Worm (Caenorhabditis elegans) whole organism, mixed stage, embryonic: Measurements from ENCODE around the gene cnc-2.

Source experiments
- elt-3 ChIP-seq: fragments of 150-350 bp; optimal IDR thresholded peaks from 2 replicates; lab custom pipeline; 2014; ENCODE audit warnings: missing biosample characterization, missing genetic modification characterization
- flh-1 ChIP-seq: fragments of 200-800 bp; sonication (Bioruptor generic); optimal IDR thresholded peaks from 2 replicates; lab custom pipeline; 2018; ENCODE audit warnings: mild to moderate bottlenecking, missing genetic modification characterization, moderate library complexity, missing compliant biosample characterization
- lin-13 ChIP-seq: fragments of 150-350 bp; optimal IDR thresholded peaks from 2 replicates; lab custom pipeline; 2014; ENCODE audit warnings: missing biosample characterization, missing genetic modification characterization
- nhr-237 ChIP-seq: fragments of 150-350 bp; optimal IDR thresholded peaks from 2 replicates; lab custom pipeline; 2014; ENCODE audit warnings: missing biosample characterization, missing genetic modification characterization
- nhr-28 ChIP-seq: fragments of 150-350 bp; optimal IDR thresholded peaks from 2 replicates; lab custom pipeline; 2014; ENCODE audit warnings: missing biosample characterization, missing genetic modification characterization
- unc-39 ChIP-seq: fragments of 150-350 bp; optimal IDR thresholded peaks from 2 replicates; lab custom pipeline; 2014; ENCODE audit warnings: missing biosample characterization, missing genetic modification characterization
- unc-62 ChIP-seq: fragments of 150-350 bp; optimal IDR thresholded peaks from 2 replicates; lab custom pipeline; 2014; ENCODE audit warnings: missing biosample characterization, missing genetic modification reagents, missing genetic modification characterization

ce11 chrV:1425595-1425994, 24.4 kb downstream of the cnc-2 start, which contains the start of gene R12A1.3:
- TF ChIP-seq lin-13 (tag; lab: Kevin White, UChicago) (no peak), elt-3 (tag; lab: Kevin White, UChicago) (no peak), flh-1 (GFP tag; lab: Kevin White, UChicago) (no peak), nhr-237 (no peak), nhr-28 (tag; lab: Kevin White, UChicago) (no peak), unc-62 (GFP tag; lab: Kevin White, UChicago) (no peak), unc-39 (no peak)
